Fruit fly (Drosophila melanogaster) whole organism, embryonic: Measurements from ENCODE around the gene Sbp2.

Experiments used
- Bgb ChIP-seq: fragments of 200-800 bp; sonication (Bioruptor generic); IDR thresholded peaks from 2 replicates; pipeline ENCODE4 v1.3.6; 2022; ENCODE audit warnings: missing biosample characterization, missing genetic modification characterization; ENCODE audit not compliant: partially characterized antibody
- Bteb2 ChIP-seq: fragments of 200-800 bp; sonication (Bioruptor generic); optimal IDR thresholded peaks from 2 replicates; lab custom pipeline; 2016; ENCODE audit warnings: missing biosample characterization, missing genetic modification characterization
- CG1603 ChIP-seq: fragments of 200-800 bp; sonication (Bioruptor generic); optimal IDR thresholded peaks from 2 replicates; lab custom pipeline; 2019; ENCODE audit warnings: missing biosample characterization, mild to moderate bottlenecking, missing genetic modification characterization, moderate library complexity
- CG18619 ChIP-seq: fragments of 200-800 bp; sonication (Bioruptor generic); optimal IDR thresholded peaks from 3 replicates; lab custom pipeline; 2017; ENCODE audit warnings: missing biosample characterization, mild to moderate bottlenecking, missing genetic modification characterization
- CG4707 ChIP-seq: fragments of 200-800 bp; sonication (Bioruptor generic); optimal IDR thresholded peaks from 2 replicates; lab custom pipeline; 2018; ENCODE audit warnings: missing biosample characterization, mild to moderate bottlenecking, missing genetic modification characterization, moderate library complexity
- CG7372 ChIP-seq: fragments of 200-800 bp; sonication (Bioruptor generic); IDR thresholded peaks from 2 replicates; pipeline ENCODE4 v1.3.6; 2022; ENCODE audit warnings: missing biosample characterization, missing genetic modification characterization
- CG7556 ChIP-seq: fragments of 200-800 bp; sonication (Bioruptor generic); optimal IDR thresholded peaks from 2 replicates; lab custom pipeline; 2017; ENCODE audit warnings: missing biosample characterization, mild to moderate bottlenecking, missing genetic modification characterization
- CG7987 ChIP-seq: fragments of 200-800 bp; sonication (Bioruptor generic); optimal IDR thresholded peaks from 2 replicates; lab custom pipeline; 2018; ENCODE audit warnings: missing biosample characterization, mild to moderate bottlenecking, missing genetic modification characterization, moderate library complexity
- CG8359 ChIP-seq: fragments of 200-800 bp; sonication (Bioruptor generic); optimal IDR thresholded peaks from 2 replicates; lab custom pipeline; 2017; ENCODE audit warnings: missing biosample characterization, mild to moderate bottlenecking, missing genetic modification characterization, borderline replicate concordance
- CG9437 ChIP-seq: fragments of 200-800 bp; sonication (Bioruptor generic); optimal IDR thresholded peaks from 2 replicates; lab custom pipeline; 2018; ENCODE audit warnings: missing biosample characterization, mild to moderate bottlenecking, missing genetic modification characterization
- Dref ChIP-seq: fragments of 200-800 bp; sonication (Bioruptor generic); IDR thresholded peaks from 2 replicates; pipeline ENCODE4 v1.3.6; 2022; ENCODE audit warnings: missing biosample characterization, missing genetic modification characterization
- Drgx ChIP-seq: fragments of 200-800 bp; sonication (Bioruptor generic); IDR thresholded peaks from 2 replicates; pipeline ENCODE4 v1.3.6; 2022; ENCODE audit warnings: missing biosample characterization, missing genetic modification characterization
- Elba2 ChIP-seq: fragments of 200-800 bp; sonication (Bioruptor generic); optimal IDR thresholded peaks from 3 replicates; lab custom pipeline; 2016; ENCODE audit warnings: missing biosample characterization, missing genetic modification characterization
- GATAe ChIP-seq: fragments of 200-800 bp; sonication (Bioruptor generic); conservative IDR thresholded peaks from 2 replicates; pipeline ENCODE4 v1.3.6; 2022; ENCODE audit warnings: missing biosample characterization, missing genetic modification characterization
- Hmx ChIP-seq: fragments of 200-800 bp; sonication (Bioruptor generic); optimal IDR thresholded peaks from 2 replicates; lab custom pipeline; 2016; ENCODE audit warnings: missing biosample characterization, missing genetic modification characterization
- Jarid2 ChIP-seq: fragments of 200-800 bp; sonication (Bioruptor generic); optimal IDR thresholded peaks from 3 replicates; lab custom pipeline; 2017; ENCODE audit warnings: mild to moderate bottlenecking, missing biosample characterization, missing genetic modification reagents, missing genetic modification characterization
- Sox102F ChIP-seq: fragments of 200-800 bp; sonication (Bioruptor generic); optimal IDR thresholded peaks from 2 replicates; lab custom pipeline; 2018; ENCODE audit warnings: missing biosample characterization, mild to moderate bottlenecking, missing genetic modification characterization, moderate library complexity
- ap ChIP-seq: fragments of 200-800 bp; sonication (Bioruptor generic); IDR thresholded peaks from 2 replicates; pipeline ENCODE4 v1.3.6; 2022; ENCODE audit warnings: missing biosample characterization, missing genetic modification characterization
- caup ChIP-seq: fragments of 200-800 bp; sonication (Bioruptor generic); optimal IDR thresholded peaks from 3 replicates; lab custom pipeline; 2017; ENCODE audit warnings: missing biosample characterization, mild to moderate bottlenecking, missing genetic modification characterization, moderate library complexity; ENCODE audit not compliant: severe bottlenecking
- chinmo ChIP-seq: fragments of 200-800 bp; sonication (Bioruptor generic); IDR thresholded peaks from 4 replicates; pipeline ENCODE4 v1.3.6; 2022; ENCODE audit warnings: missing biosample characterization, missing genetic modification characterization; ENCODE audit not compliant: partially characterized antibody
- dm ChIP-seq: fragments of 200-800 bp; sonication (Bioruptor generic); optimal IDR thresholded peaks from 3 replicates; lab custom pipeline; 2016; ENCODE audit warnings: missing biosample characterization, missing genetic modification characterization
- dmrt11E ChIP-seq: fragments of 200-800 bp; sonication (Bioruptor generic); optimal IDR thresholded peaks from 3 replicates; lab custom pipeline; 2018; ENCODE audit warnings: missing biosample characterization, mild to moderate bottlenecking, missing genetic modification characterization, moderate library complexity
- gsb ChIP-seq: fragments of 200-800 bp; sonication (Bioruptor generic); IDR thresholded peaks from 2 replicates; pipeline ENCODE4 v1.3.6; 2022; ENCODE audit warnings: missing biosample characterization, missing genetic modification characterization
- hb ChIP-seq: fragments of 200-800 bp; sonication (Bioruptor generic); IDR thresholded peaks from 3 replicates; pipeline ENCODE4 v1.3.6; 2022; ENCODE audit warnings: missing biosample characterization, missing genetic modification characterization; ENCODE audit not compliant: partially characterized antibody
- hkb ChIP-seq, 2 experiments: fragments of 200-800 bp in 1 of 2; fragments of >200 bp in 1 of 2; sonication (Bioruptor generic) in 1 of 2; IDR thresholded peaks in 1 of 2; optimal IDR thresholded peaks in 1 of 2; 2 replicates each; pipeline versions ENCODE4 v1.3.6 to Lab custom; 2017 to 2022; ENCODE audit warnings: missing biosample characterization in 1 of 2, missing genetic modification characterization in 1 of 2
- lola ChIP-seq, 3 experiments: fragments of >200 bp in 2 of 3; fragments of 200-800 bp in 1 of 3; sonication (Bioruptor generic) in 1 of 3; optimal IDR thresholded peaks; 2 replicates each; lab custom pipeline; 2017 to 2019; ENCODE audit warnings: missing biosample characterization in 3 of 3, missing genetic modification characterization in 3 of 3, mild to moderate bottlenecking in 1 of 3, moderate library complexity in 1 of 3
- pan ChIP-seq, 4 experiments: fragments of >200 bp in 3 of 4; fragments of 200-800 bp in 1 of 4; sonication (Bioruptor generic) in 1 of 4; optimal IDR thresholded peaks in 3 of 4; IDR thresholded peaks in 1 of 4; 2 replicates each; pipeline versions ENCODE4 v1.3.6 to Lab custom; 2017 to 2022; ENCODE audit warnings: missing biosample characterization in 2 of 4, missing genetic modification characterization in 2 of 4, mixed read lengths in 1 of 4
- tap ChIP-seq: fragments of 200-800 bp; optimal IDR thresholded peaks from 3 replicates; lab custom pipeline; 2019; ENCODE audit warnings: missing biosample characterization, mild to moderate bottlenecking, missing genetic modification characterization, moderate library complexity
- tx ChIP-seq: fragments of 200-800 bp; sonication (Bioruptor generic); optimal IDR thresholded peaks from 2 replicates; lab custom pipeline; 2016; ENCODE audit warnings: missing biosample characterization, missing genetic modification characterization

The Sbp2 gene

dm6 chr3L:8325559-8325958, 21.6 kb downstream of the Sbp2 start, which contains the start of gene CG34461 (continued):
- TF ChIP-seq Bteb2 (GFP tag; lab: Kevin White, UChicago) (no peak), caup (GFP tag; lab: Kevin White, UChicago) (no peak)

dm6 chr3L:8328283-8328682, 24.3 kb downstream of the Sbp2 start, which contains the start of gene CG34462:
CG34462 (plus strand) TSS chr3L:8328583.
- no peak for TF ChIP-seq Dref (GFP tag; lab: Robert Waterston, UW)
- no peak for TF ChIP-seq gsb (GFP tag; lab: Robert Waterston, UW)
- TF ChIP-seq hb (GFP tag; lab: Robert Waterston, UW): no peak
- no peak for TF ChIP-seq CG7556
- TF ChIP-seq CG18619 (GFP tag; lab: Kevin White, UChicago): no peak

dm6 chr3L:8329005-8329404, 25.0 kb downstream of the Sbp2 start:
- 0 out of 2 replicates have a peak, but pooled peaks have one; percentile 25 for TF ChIP-seq Bgb (GFP tag; lab: Robert Waterston, UW)
- 0 out of 4 replicates have a peak, but pooled peaks have one; percentile 41 for TF ChIP-seq chinmo (GFP tag; lab: Robert Waterston, UW)
- no peak for TF ChIP-seq pan (optimal IDR thresholded peaks at IDR 0.05; lab: Kevin White, UChicago)
- TF ChIP-seq pan (GFP tag; optimal IDR thresholded peaks at IDR 0.05 in 1 of 2, IDR thresholded peaks at IDR 0.05 in 1 of 2): no peak
- peak in 1 of 3 experiments; percentile 76 for TF ChIP-seq lola (GFP tag; optimal IDR thresholded peaks at IDR 0.05; lab: Kevin White, UChicago)

dm6 chr3L:8331414-8331813, 27.5 kb downstream of the Sbp2 start:
- TF ChIP-seq CG9437: peak; percentile 65
- no peak for TF ChIP-seq CG8359 (GFP tag; lab: Kevin White, UChicago)
- peak; percentile 80 for TF ChIP-seq CG7372 (GFP tag; lab: Robert Waterston, UW)

dm6 chr3L:8333574-8333973, 29.6 kb downstream of the Sbp2 start:
- TF ChIP-seq CG7987 (GFP tag; lab: Kevin White, UChicago) (no peak), Drgx (GFP tag; lab: Robert Waterston, UW) (peak; percentile 29; the same call in 1 of the 2 replicates)

dm6 chr3L:8334338-8334737, 30.4 kb downstream of the Sbp2 start:
- TF ChIP-seq tap (tag; lab: Kevin White, UChicago): no peak
- no peak for TF ChIP-seq hkb (optimal IDR thresholded peaks at IDR 0.05; lab: Kevin White, UChicago)
- TF ChIP-seq hkb (GFP tag; IDR thresholded peaks at IDR 0.05; lab: Robert Waterston, UW): no peak
- no peak for TF ChIP-seq dmrt11E (tag; lab: Kevin White, UChicago)
- peak; percentile 13 for TF ChIP-seq CG1603
- no peak for TF ChIP-seq Jarid2 (GFP tag; lab: Kevin White, UChicago)
- TF ChIP-seq Elba2: no peak
- no peak for TF ChIP-seq GATAe (GFP tag; lab: Robert Waterston, UW)
- TF ChIP-seq dm: no peak
- TF ChIP-seq ap (GFP tag; lab: Robert Waterston, UW): no peak
- TF ChIP-seq Hmx (GFP tag; lab: Kevin White, UChicago): no peak
- TF ChIP-seq CG4707 (GFP tag; lab: Kevin White, UChicago): no peak
- TF ChIP-seq Sox102F (GFP tag; lab: Kevin White, UChicago): peak; percentile 16
- no peak for TF ChIP-seq tx (GFP tag; lab: Kevin White, UChicago)
- TF ChIP-seq, all 482 proteins: peak for 2
